Worm (Caenorhabditis elegans) whole organism, L4 larva: ENCODE results near the gene AH9.6.

Source experiments
- F10B5.3 ChIP-seq: sonication (generic microtip); optimal IDR thresholded peaks from 2 replicates; lab custom pipeline; 2016; ENCODE audit warnings: mild to moderate bottlenecking, missing genetic modification characterization, missing compliant biosample characterization
- F26F4.8 ChIP-seq: fragments of 200-800 bp; sonication (Bioruptor generic); conservative IDR thresholded peaks from 2 replicates; pipeline ENCODE4 v1.3.6; 2022; ENCODE audit warnings: missing genetic modification characterization, missing compliant biosample characterization
- F49E8.2 ChIP-seq: sonication (generic microtip); optimal IDR thresholded peaks from 2 replicates; lab custom pipeline; 2016; ENCODE audit warnings: missing compliant biosample characterization, mild to moderate bottlenecking, missing genetic modification characterization, borderline replicate concordance
- Y105C5A.15 ChIP-seq: fragments of 200-800 bp; sonication (Bioruptor generic); IDR thresholded peaks from 2 replicates; pipeline ENCODE4 v1.3.6; 2022; ENCODE audit warnings: missing genetic modification characterization, missing compliant biosample characterization
- Y48G9A.11 ChIP-seq: fragments of 200-800 bp; sonication (Bioruptor generic); IDR thresholded peaks from 2 replicates; pipeline ENCODE4 v1.3.6; 2022; ENCODE audit warnings: missing genetic modification reagents, missing genetic modification characterization, missing compliant biosample characterization
- ZK337.2 ChIP-seq: fragments of 200-800 bp; sonication (Bioruptor generic); IDR thresholded peaks from 2 replicates; pipeline ENCODE4 v1.3.6; 2022; ENCODE audit warnings: missing genetic modification reagents, missing genetic modification characterization, missing compliant biosample characterization
- aha-1 ChIP-seq: fragments of 150-350 bp; peaks from one replicate; lab custom pipeline; 2014; ENCODE audit warnings: missing biosample characterization, missing genetic modification characterization
- aly-2 ChIP-seq: sonication (generic microtip); optimal IDR thresholded peaks from 2 replicates; lab custom pipeline; 2018; ENCODE audit warnings: missing biosample characterization, missing genetic modification characterization
- ceh-44 ChIP-seq: fragments of 200-800 bp; sonication (Bioruptor generic); IDR thresholded peaks from 2 replicates; pipeline ENCODE4 v1.3.6; 2022; ENCODE audit warnings: missing genetic modification reagents, missing genetic modification characterization, missing compliant biosample characterization
- ceh-62 ChIP-seq: sonication (generic microtip); optimal IDR thresholded peaks from 2 replicates; lab custom pipeline; 2017; ENCODE audit warnings: missing biosample characterization, missing genetic modification characterization
- ceh-82 ChIP-seq: sonication (generic microtip); optimal IDR thresholded peaks from 2 replicates; lab custom pipeline; 2017; ENCODE audit warnings: missing biosample characterization, missing genetic modification characterization
- dmd-8 ChIP-seq: fragments of 200-800 bp; sonication (Bioruptor generic); IDR thresholded peaks from 2 replicates; pipeline ENCODE4 v1.3.6; 2022; ENCODE audit warnings: missing genetic modification characterization, missing compliant biosample characterization
- dmd-9 ChIP-seq: fragments of 200-800 bp; sonication (Bioruptor generic); IDR thresholded peaks from 2 replicates; pipeline ENCODE4 v1.3.6; 2022; ENCODE audit warnings: missing genetic modification reagents, missing genetic modification characterization, missing compliant biosample characterization
- dpl-1 ChIP-seq: fragments of 150-350 bp; optimal IDR thresholded peaks from 2 replicates; lab custom pipeline; 2014; ENCODE audit warnings: missing biosample characterization, missing genetic modification reagents, missing genetic modification characterization
- dve-1 ChIP-seq: sonication (generic microtip); optimal IDR thresholded peaks from 2 replicates; lab custom pipeline; 2017; ENCODE audit warnings: antibody characterized with exemption, mild to moderate bottlenecking, missing genetic modification characterization, missing compliant biosample characterization; ENCODE audit not compliant: insufficient read depth
- hif-1 ChIP-seq, 2 experiments: sonication (generic microtip); optimal IDR thresholded peaks; 2 replicates each; lab custom pipeline; 2016 to 2017; ENCODE audit warnings: missing compliant biosample characterization in 2 of 2, missing genetic modification characterization in 2 of 2, missing genetic modification reagents in 2 of 2, missing genotype in 2 of 2, mild to moderate bottlenecking in 1 of 2
- hlh-11 ChIP-seq: fragments of 200-800 bp; sonication (Bioruptor generic); optimal IDR thresholded peaks from 2 replicates; lab custom pipeline; 2018; ENCODE audit warnings: mild to moderate bottlenecking, missing genetic modification characterization, missing compliant biosample characterization
- hlh-30 ChIP-seq: sonication (generic microtip); optimal IDR thresholded peaks from 2 replicates; lab custom pipeline; 2017; ENCODE audit warnings: antibody characterized with exemption, mild to moderate bottlenecking, missing genetic modification characterization, missing compliant biosample characterization; ENCODE audit not compliant: insufficient read depth
- lin-15B ChIP-seq: fragments of 150-350 bp; sonication (generic microtip); optimal IDR thresholded peaks from 3 replicates; lab custom pipeline; 2014; ENCODE audit warnings: missing biosample characterization, missing genetic modification characterization
- mdl-1 ChIP-seq, 2 experiments: fragments of 150-350 bp in 1 of 2; sonication (generic microtip) in 1 of 2; optimal IDR thresholded peaks; 2 replicates each; lab custom pipeline; 2014 to 2017; ENCODE audit warnings: missing biosample characterization in 2 of 2, missing genetic modification characterization in 2 of 2
- nhr-237 ChIP-seq: sonication (generic microtip); optimal IDR thresholded peaks from 2 replicates; lab custom pipeline; 2017; ENCODE audit warnings: missing biosample characterization, missing genetic modification characterization
- nhr-42 ChIP-seq: fragments of 200-800 bp; sonication (Bioruptor generic); IDR thresholded peaks from 2 replicates; pipeline ENCODE4 v1.3.6; 2022; ENCODE audit warnings: missing genetic modification characterization, missing compliant biosample characterization
- nhr-6 ChIP-seq: fragments of 150-350 bp; optimal IDR thresholded peaks from 2 replicates; lab custom pipeline; 2014; ENCODE audit warnings: missing biosample characterization, missing genetic modification characterization
- pha-4 ChIP-seq, 2 experiments: fragments of 150-350 bp in 1 of 2; fragments of 200-800 bp in 1 of 2; sonication (Bioruptor generic) in 1 of 2; IDR thresholded peaks in 1 of 2; optimal IDR thresholded peaks in 1 of 2; 2 replicates each; pipeline versions ENCODE4 v1.3.6 to Lab custom; 2014 to 2022; ENCODE audit warnings: missing genetic modification characterization in 2 of 2, missing genetic modification reagents in 2 of 2, missing biosample characterization in 1 of 2, missing compliant biosample characterization in 1 of 2
- php-3 ChIP-seq: fragments of 200-800 bp; sonication (Bioruptor generic); IDR thresholded peaks from 2 replicates; pipeline ENCODE4 v1.3.6; 2022; ENCODE audit warnings: missing genetic modification reagents, missing genetic modification characterization, missing compliant biosample characterization
- pqm-1 ChIP-seq: sonication (generic microtip); optimal IDR thresholded peaks from 2 replicates; lab custom pipeline; 2017; ENCODE audit warnings: missing biosample characterization, missing genetic modification characterization
- rbr-2 ChIP-seq: sonication (generic microtip); optimal IDR thresholded peaks from 2 replicates; lab custom pipeline; 2016; ENCODE audit warnings: missing genotype, missing genetic modification characterization, missing compliant biosample characterization
- snpc-4 ChIP-seq: fragments of 150-350 bp; optimal IDR thresholded peaks from 2 replicates; lab custom pipeline; 2014; ENCODE audit warnings: missing biosample characterization, missing genetic modification characterization
- spr-3 ChIP-seq: fragments of 200-800 bp; sonication (Bioruptor generic); optimal IDR thresholded peaks from 2 replicates; lab custom pipeline; 2018; ENCODE audit warnings: mild to moderate bottlenecking, missing genetic modification characterization, missing compliant biosample characterization
- unc-130 ChIP-seq: sonication (generic microtip); optimal IDR thresholded peaks from 2 replicates; lab custom pipeline; 2016; ENCODE audit warnings: missing genetic modification reagents, missing genetic modification characterization, missing compliant biosample characterization
- unc-62 ChIP-seq, 3 experiments: fragments of 150-350 bp in 1 of 3; sonication (generic microtip); optimal IDR thresholded peaks in 2 of 3; peaks in 1 of 3; 1 replicate in 1 of 3; 2 replicates in 2 of 3; lab custom pipeline; 2014 to 2017; ENCODE audit warnings: missing biosample characterization in 3 of 3, missing genetic modification characterization in 3 of 3, missing genetic modification reagents in 3 of 3, missing genotype in 1 of 3
- vab-7 ChIP-seq: fragments of 200-800 bp; sonication (Bioruptor generic); IDR thresholded peaks from 2 replicates; pipeline ENCODE4 v1.3.6; 2022; ENCODE audit warnings: missing genetic modification reagents, missing genetic modification characterization, missing compliant biosample characterization
- zip-11 ChIP-seq: fragments of 200-800 bp; sonication (Bioruptor generic); IDR thresholded peaks from 2 replicates; pipeline ENCODE4 v1.3.6; 2022; ENCODE audit warnings: missing genetic modification characterization, missing compliant biosample characterization

Gene AH9.6

ce11 chrX:2287977-2288387 lies 20.0 kb upstream of the AH9.6 start (continued):
- peak in 1 of 2 experiments; percentile 53 for TF ChIP-seq hif-1 (tag; optimal IDR thresholded peaks at IDR 0.05; lab: Kevin White, UChicago)
- TF ChIP-seq mdl-1 (tag; optimal IDR thresholded peaks at IDR 0.05; lab: Kevin White, UChicago), result peak in 1 of 2 experiments; percentile 1
- peak; percentile 54 for TF ChIP-seq pqm-1 (tag; lab: Kevin White, UChicago)
- TF ChIP-seq zip-11 (GFP tag; lab: Robert Waterston, UW), result no peak
- 0 out of 2 replicates have a peak, but pooled peaks have one; percentile 25 for TF ChIP-seq dmd-9 (GFP tag; lab: Robert Waterston, UW)
- no peak for TF ChIP-seq unc-130
- TF ChIP-seq nhr-6, result peak; percentile 25
- TF ChIP-seq dpl-1 (GFP tag; lab: Kevin White, UChicago), result no peak
- 0 out of 2 replicates have a peak, but pooled peaks have one; percentile 25 for TF ChIP-seq ZK337.2 (GFP tag; lab: Robert Waterston, UW)
- TF ChIP-seq unc-62 (GFP tag; optimal IDR thresholded peaks at IDR 0.05 in 1 of 2; lab: Kevin White, UChicago), result peak in 1 of 2 experiments; percentile 88
- TF ChIP-seq unc-62 (tag; optimal IDR thresholded peaks at IDR 0.05; lab: Kevin White, UChicago), result no peak
- peak; percentile 83 for TF ChIP-seq hlh-11 (tag; lab: Kevin White, UChicago)
- TF ChIP-seq hlh-30 (tag; lab: Kevin White, UChicago), result peak; percentile 54
- peak; percentile 41; the same call in 1 of the 2 replicates for TF ChIP-seq php-3 (GFP tag; lab: Robert Waterston, UW)

- TF ChIP-seq snpc-4 (tag; lab: Kevin White, UChicago) (no peak), unc-62 (GFP tag; optimal IDR thresholded peaks at IDR 0.05 in 1 of 2; lab: Kevin White, UChicago) (peak in 1 of 2 experiments; percentile 9), unc-62 (tag; optimal IDR thresholded peaks at IDR 0.05; lab: Kevin White, UChicago) (no peak)
- TF ChIP-seq, all 104 proteins: peak for 1
These were observed 19.2 kb upstream of the AH9.6 start, which contains the start of gene sav-1 for ce11 chrX:2287092-2287491. Gene sav-1, minus strand, starts transcription at chrX:2287192.

DNA sequence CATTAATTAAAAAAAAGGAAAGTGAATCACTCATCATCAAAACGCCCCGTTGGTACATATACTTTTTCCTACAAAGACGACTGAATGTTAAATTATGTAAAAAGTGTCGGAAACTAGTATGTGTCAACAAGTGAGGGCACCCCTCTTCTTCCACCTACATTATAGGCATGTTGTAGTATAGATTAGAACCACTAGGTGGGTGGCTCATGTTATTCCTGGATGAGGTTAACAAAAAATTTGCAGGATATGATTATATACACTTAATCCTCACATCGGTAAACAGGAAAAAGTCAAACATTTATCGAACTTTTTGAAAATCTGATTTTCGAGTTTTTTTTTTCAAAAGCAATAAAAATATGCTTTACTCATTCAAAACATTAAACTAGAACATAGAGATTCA lies 8.1 kb upstream of the AH9.6 start:
- no peak for TF ChIP-seq ceh-82 (tag; lab: Kevin White, UChicago)
- TF ChIP-seq unc-62 (GFP tag; optimal IDR thresholded peaks at IDR 0.05 in 1 of 2; lab: Kevin White, UChicago), result peak in 1 of 2 experiments; percentile 58
- TF ChIP-seq unc-62 (tag; optimal IDR thresholded peaks at IDR 0.05; lab: Kevin White, UChicago), result no peak
- peak; percentile 89 for TF ChIP-seq aha-1 (tag; lab: Kevin White, UChicago)
- no peak for TF ChIP-seq dmd-9 (GFP tag; lab: Robert Waterston, UW)

DNA sequence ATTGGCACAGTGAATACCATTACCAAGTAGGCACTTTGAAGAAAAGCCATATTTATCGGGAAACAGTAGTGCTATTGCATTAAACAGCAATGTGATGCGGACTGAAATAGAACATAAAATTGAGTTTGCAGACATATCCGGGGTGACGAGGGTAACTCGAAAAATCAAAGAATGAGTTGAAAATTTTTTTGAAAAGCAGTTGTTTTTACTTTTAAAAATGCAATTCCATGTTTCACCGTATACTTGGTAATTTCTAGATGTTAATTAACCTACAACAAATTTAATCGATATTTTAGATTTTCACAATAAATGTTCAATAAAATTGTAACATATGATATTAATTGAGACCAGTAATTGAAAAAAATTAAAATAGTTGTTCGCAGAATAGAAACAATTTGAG lies 6.3 kb upstream of the AH9.6 start, which contains the start of gene AH9.4:
TSS of gene AH9.4 (minus strand) at position 101 of the 400 bp plus-strand sequence.
- TF ChIP-seq nhr-6 (no peak), spr-3 (no peak), nhr-237 (tag; lab: Kevin White, UChicago) (no peak), aly-2 (tag; lab: Kevin White, UChicago) (no peak), F49E8.2 (tag; lab: Kevin White, UChicago) (no peak), ceh-44 (no peak), F10B5.3 (tag; lab: Kevin White, UChicago) (no peak), vab-7 (no peak), pqm-1 (tag; lab: Kevin White, UChicago) (no peak), ceh-62 (tag; lab: Kevin White, UChicago) (no peak), F26F4.8 (GFP tag; lab: Robert Waterston, UW) (no peak), nhr-42 (GFP tag; lab: Robert Waterston, UW) (no peak), lin-15B (no peak), rbr-2 (tag; lab: Kevin White, UChicago) (no peak), Y48G9A.11 (GFP tag; lab: Robert Waterston, UW) (no peak), pha-4 (GFP tag; IDR thresholded peaks at IDR 0.05; lab: Robert Waterston, UW) (no peak), pha-4 (tag; optimal IDR thresholded peaks at IDR 0.05; lab: Kevin White, UChicago) (no peak), Y105C5A.15 (no peak), dve-1 (tag; lab: Kevin White, UChicago) (no peak), dmd-8 (GFP tag; lab: Robert Waterston, UW) (no peak), zip-11 (GFP tag; lab: Robert Waterston, UW) (no peak)
